Fruit fly (Drosophila melanogaster) whole organism, prepupa: ENCODE results near the gene CG9967.

Experiments
- Blimp-1 ChIP-seq: fragments of 200-800 bp; sonication (Bioruptor generic); optimal IDR thresholded peaks from 3 replicates; lab custom pipeline; 2017; ENCODE audit warnings: missing biosample characterization, missing genetic modification characterization, mild to moderate bottlenecking, moderate library complexity, missing genetic modification reagents
- CG10631 ChIP-seq: fragments of 200-800 bp; sonication (Bioruptor generic); optimal IDR thresholded peaks from 2 replicates; lab custom pipeline; 2016; ENCODE audit warnings: missing biosample characterization, missing genetic modification characterization
- CG10669 ChIP-seq: fragments of 200-800 bp; sonication (Bioruptor generic); optimal IDR thresholded peaks from 3 replicates; lab custom pipeline; 2018; ENCODE audit warnings: missing biosample characterization, mild to moderate bottlenecking, missing genetic modification characterization, moderate library complexity
- CG11294 ChIP-seq: fragments of 200-800 bp; sonication (Bioruptor generic); IDR thresholded peaks from 2 replicates; pipeline ENCODE4 v1.3.6; 2022; ENCODE audit warnings: missing biosample characterization, missing genetic modification characterization
- CG11902 ChIP-seq: fragments of 200-800 bp; sonication (Bioruptor generic); optimal IDR thresholded peaks from 3 replicates; lab custom pipeline; 2016; ENCODE audit warnings: missing biosample characterization, missing genetic modification characterization
- CG15336 ChIP-seq: fragments of 200-800 bp; sonication (Bioruptor generic); IDR thresholded peaks from 2 replicates; pipeline ENCODE4 v1.3.6; 2022; ENCODE audit warnings: missing biosample characterization, missing genetic modification characterization
- CG1621 ChIP-seq: fragments of 200-800 bp; sonication (Bioruptor generic); optimal IDR thresholded peaks from 3 replicates; lab custom pipeline; 2018; ENCODE audit warnings: missing biosample characterization, mild to moderate bottlenecking, missing genetic modification characterization
- CG16779 ChIP-seq: fragments of 200-800 bp; sonication (Bioruptor generic); optimal IDR thresholded peaks from 3 replicates; lab custom pipeline; 2017; ENCODE audit warnings: missing biosample characterization, mild to moderate bottlenecking, missing genetic modification characterization
- CG3032 ChIP-seq: fragments of 200-800 bp; optimal IDR thresholded peaks from 2 replicates; lab custom pipeline; 2019; ENCODE audit warnings: missing biosample characterization, mild to moderate bottlenecking, missing genetic modification characterization, moderate library complexity
- CG31627 ChIP-seq: fragments of 200-800 bp; sonication (Bioruptor generic); optimal IDR thresholded peaks from 3 replicates; lab custom pipeline; 2016; ENCODE audit warnings: missing biosample characterization, missing genetic modification characterization
- CG32006 ChIP-seq: fragments of 200-800 bp; sonication (Bioruptor generic); optimal IDR thresholded peaks from 3 replicates; lab custom pipeline; 2017; ENCODE audit warnings: missing biosample characterization, mild to moderate bottlenecking, missing genetic modification characterization
- CG4318 ChIP-seq: fragments of 200-800 bp; sonication (Bioruptor generic); optimal IDR thresholded peaks from 3 replicates; lab custom pipeline; 2017; ENCODE audit warnings: missing biosample characterization, mild to moderate bottlenecking, missing genetic modification characterization
- CG6163 ChIP-seq: fragments of 200-800 bp; sonication (Bioruptor generic); IDR thresholded peaks from 3 replicates; pipeline ENCODE4 v1.3.6; 2022; ENCODE audit warnings: missing biosample characterization, missing genetic modification characterization
- CG6808 ChIP-seq: fragments of 200-800 bp; sonication (Bioruptor generic); optimal IDR thresholded peaks from 3 replicates; lab custom pipeline; 2017; ENCODE audit warnings: missing biosample characterization, missing genetic modification characterization, mild to moderate bottlenecking, moderate library complexity, missing genetic modification reagents
- CG6854 ChIP-seq: fragments of 200-800 bp; sonication (Bioruptor generic); optimal IDR thresholded peaks from 2 replicates; lab custom pipeline; 2017; ENCODE audit warnings: missing biosample characterization, mild to moderate bottlenecking, missing genetic modification characterization
- CG7368 ChIP-seq: fragments of 200-800 bp; sonication (Bioruptor generic); optimal IDR thresholded peaks from 3 replicates; lab custom pipeline; 2016; ENCODE audit warnings: missing biosample characterization, missing genetic modification characterization
- CG8119 ChIP-seq: fragments of 200-800 bp; sonication (Bioruptor generic); IDR thresholded peaks from 3 replicates; pipeline ENCODE4 v1.3.6; 2022; ENCODE audit warnings: missing biosample characterization, missing genetic modification characterization
- CG8319 ChIP-seq: fragments of 200-800 bp; sonication (Bioruptor generic); optimal IDR thresholded peaks from 3 replicates; lab custom pipeline; 2016; ENCODE audit warnings: missing biosample characterization, missing genetic modification characterization
- CG9139 ChIP-seq: fragments of 200-800 bp; sonication (Bioruptor generic); optimal IDR thresholded peaks from 3 replicates; lab custom pipeline; 2017; ENCODE audit warnings: missing biosample characterization, mild to moderate bottlenecking, missing genetic modification characterization
- Eip75B ChIP-seq: fragments of 200-800 bp; sonication (Bioruptor generic); optimal IDR thresholded peaks from 3 replicates; lab custom pipeline; 2016; ENCODE audit warnings: missing biosample characterization, missing genetic modification characterization
- Eip78C ChIP-seq: fragments of 200-800 bp; sonication (Bioruptor generic); peaks from one replicate; lab custom pipeline; 2016; ENCODE audit warnings: missing biosample characterization, missing genetic modification characterization
- Eip93F ChIP-seq: fragments of 200-800 bp; sonication (Bioruptor generic); optimal IDR thresholded peaks from 2 replicates; lab custom pipeline; 2016; ENCODE audit warnings: missing biosample characterization, mild to moderate bottlenecking, missing genetic modification characterization
- Ets21C ChIP-seq: fragments of 200-800 bp; sonication (Bioruptor generic); optimal IDR thresholded peaks from 3 replicates; lab custom pipeline; 2016; ENCODE audit warnings: missing biosample characterization, missing genetic modification characterization
- Ets96B ChIP-seq: fragments of 200-800 bp; optimal IDR thresholded peaks from 2 replicates; lab custom pipeline; 2019; ENCODE audit warnings: missing biosample characterization, mild to moderate bottlenecking, missing genetic modification characterization, moderate library complexity
- Gug ChIP-seq: fragments of 200-800 bp; sonication (Bioruptor generic); IDR thresholded peaks from 2 replicates; pipeline ENCODE4 v1.3.6; 2022; ENCODE audit warnings: missing biosample characterization, missing genetic modification characterization
- Hr38 ChIP-seq: sonication (Bioruptor generic); optimal IDR thresholded peaks from 2 replicates; lab custom pipeline; 2016; ENCODE audit warnings: missing biosample characterization, missing genetic modification characterization
- Hr4 ChIP-seq: fragments of 200-800 bp; sonication (Bioruptor generic); optimal IDR thresholded peaks from 3 replicates; lab custom pipeline; 2016; ENCODE audit warnings: missing biosample characterization, missing genetic modification characterization
- Lpt ChIP-seq: fragments of 200-800 bp; sonication (Bioruptor generic); optimal IDR thresholded peaks from 3 replicates; lab custom pipeline; 2016; ENCODE audit warnings: missing biosample characterization, missing genetic modification characterization
- Met ChIP-seq: fragments of 200-800 bp; sonication (Bioruptor generic); optimal IDR thresholded peaks from 3 replicates; lab custom pipeline; 2016; ENCODE audit warnings: missing biosample characterization, missing genetic modification characterization
- OdsH ChIP-seq: fragments of 200-800 bp; sonication (Bioruptor generic); optimal IDR thresholded peaks from 3 replicates; lab custom pipeline; 2016; ENCODE audit warnings: missing biosample characterization, missing genetic modification characterization
- Smox ChIP-seq: fragments of 200-800 bp; sonication (Bioruptor generic); optimal IDR thresholded peaks from 3 replicates; lab custom pipeline; 2016; ENCODE audit warnings: missing biosample characterization, missing genetic modification characterization
- Sox102F ChIP-seq: fragments of 200-800 bp; sonication (Bioruptor generic); optimal IDR thresholded peaks from 2 replicates; lab custom pipeline; 2016; ENCODE audit warnings: missing biosample characterization, mild to moderate bottlenecking, missing genetic modification characterization
- Sox14 ChIP-seq: fragments of 200-800 bp; sonication (Bioruptor generic); optimal IDR thresholded peaks from 3 replicates; lab custom pipeline; 2016; ENCODE audit warnings: missing biosample characterization, missing genetic modification characterization
- Sox15 ChIP-seq: fragments of 200-800 bp; sonication (Bioruptor generic); optimal IDR thresholded peaks from 3 replicates; lab custom pipeline; 2016; ENCODE audit warnings: missing biosample characterization, missing genetic modification characterization
- acj6 ChIP-seq: fragments of 200-800 bp; sonication (Bioruptor generic); optimal IDR thresholded peaks from 3 replicates; lab custom pipeline; 2016; ENCODE audit warnings: missing biosample characterization, missing genetic modification characterization
- cyc ChIP-seq: fragments of 200-800 bp; sonication (Bioruptor generic); optimal IDR thresholded peaks from 3 replicates; lab custom pipeline; 2016; ENCODE audit warnings: missing biosample characterization, missing genetic modification characterization
- dac ChIP-seq: fragments of 200-800 bp; sonication (Bioruptor generic); optimal IDR thresholded peaks from 2 replicates; lab custom pipeline; 2017; ENCODE audit warnings: missing biosample characterization, mild to moderate bottlenecking, missing genetic modification characterization
- dsx ChIP-seq: fragments of 200-800 bp; optimal IDR thresholded peaks from 3 replicates; lab custom pipeline; 2019; ENCODE audit warnings: missing biosample characterization, mild to moderate bottlenecking, missing genetic modification characterization, moderate library complexity; ENCODE audit not compliant: poor library complexity, severe bottlenecking
- eg ChIP-seq: fragments of 200-800 bp; sonication (Bioruptor generic); IDR thresholded peaks from 3 replicates; pipeline ENCODE4 v1.3.6; 2022; ENCODE audit warnings: missing biosample characterization, missing genetic modification characterization
- esn ChIP-seq: fragments of 200-800 bp; sonication (Bioruptor generic); optimal IDR thresholded peaks from 2 replicates; lab custom pipeline; 2016; ENCODE audit warnings: missing biosample characterization, mild to moderate bottlenecking, missing genetic modification characterization, moderate library complexity
- fd59A ChIP-seq: fragments of 200-800 bp; sonication (Bioruptor generic); optimal IDR thresholded peaks from 2 replicates; lab custom pipeline; 2017; ENCODE audit warnings: missing biosample characterization, mild to moderate bottlenecking, missing genetic modification characterization, missing genetic modification reagents
- fkh ChIP-seq: fragments of 200-800 bp; sonication (Bioruptor generic); optimal IDR thresholded peaks from 3 replicates; lab custom pipeline; 2017; ENCODE audit warnings: missing biosample characterization, mild to moderate bottlenecking, missing genetic modification characterization, moderate library complexity
- pdm3 ChIP-seq: fragments of 200-800 bp; sonication (Bioruptor generic); optimal IDR thresholded peaks from 3 replicates; lab custom pipeline; 2016; ENCODE audit warnings: missing biosample characterization, missing genetic modification characterization
- spab ChIP-seq: fragments of 200-800 bp; sonication (Bioruptor generic); optimal IDR thresholded peaks from 2 replicates; lab custom pipeline; 2017; ENCODE audit warnings: missing biosample characterization, mild to moderate bottlenecking, missing genetic modification characterization, missing genetic modification reagents
- ss ChIP-seq, 2 experiments: fragments of 200-800 bp; sonication (Bioruptor generic); optimal IDR thresholded peaks; 2 replicates in 1 of 2; 3 replicates in 1 of 2; lab custom pipeline; 2017 to 2018; ENCODE audit warnings: mild to moderate bottlenecking in 2 of 2, missing biosample characterization in 2 of 2, missing genetic modification characterization in 2 of 2, moderate library complexity in 1 of 2
- svp ChIP-seq: fragments of 200-800 bp; sonication (Bioruptor generic); peaks from one replicate; lab custom pipeline; 2016; ENCODE audit warnings: missing biosample characterization, missing genetic modification characterization
- vri ChIP-seq: fragments of 200-800 bp; sonication (Bioruptor generic); optimal IDR thresholded peaks from 3 replicates; lab custom pipeline; 2016; ENCODE audit warnings: missing biosample characterization, mild to moderate bottlenecking, missing genetic modification characterization

The CG9967 gene

DNA sequence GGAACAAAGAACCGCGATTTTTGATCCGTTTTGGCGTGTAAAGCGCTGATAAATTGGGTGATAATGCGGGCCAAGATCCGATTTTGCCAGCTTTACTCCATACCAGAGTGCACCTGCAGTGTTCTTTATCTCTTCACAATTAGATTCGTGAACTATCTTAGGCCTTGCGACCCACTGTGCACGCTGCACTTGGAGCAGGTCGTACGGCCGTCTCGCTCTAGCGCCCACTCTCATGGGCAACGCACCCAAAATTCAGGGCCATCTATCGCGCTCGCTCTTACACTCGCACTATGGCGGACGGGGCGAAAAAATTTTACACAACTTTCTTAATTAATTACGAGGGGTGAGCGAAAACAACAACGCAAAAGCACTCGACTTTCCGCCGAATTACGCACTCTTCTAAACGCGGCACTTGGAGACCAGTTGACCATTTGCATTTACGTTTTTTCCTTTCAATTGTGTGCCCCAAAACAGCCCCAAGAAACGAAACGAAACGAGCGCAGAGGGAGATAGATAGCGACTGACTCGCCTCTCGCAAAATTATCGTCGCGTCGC lies 7.1 kb upstream of the CG9967 start:
- TF ChIP-seq Hr38 (GFP tag; lab: Kevin White, UChicago) (no peak), pdm3 (no peak), fkh (no peak), Sox14 (GFP tag; lab: Kevin White, UChicago) (peak; percentile 84), cyc (GFP tag; lab: Kevin White, UChicago) (no peak), CG4318 (GFP tag; lab: Kevin White, UChicago) (no peak), CG8319 (GFP tag; lab: Kevin White, UChicago) (no peak), svp (GFP tag; lab: Kevin White, UChicago) (peak; percentile 85), CG9139 (no peak), CG32006 (no peak), dac (no peak), CG16779 (tag; lab: Kevin White, UChicago) (no peak), spab (no peak), CG31627 (no peak), CG15336 (GFP tag; lab: Robert Waterston, UW) (0 out of 2 replicates have a peak, but pooled peaks have one; percentile 7), Met (GFP tag; lab: Kevin White, UChicago) (no peak), esn (no peak), fd59A (no peak), Eip75B (GFP tag; lab: Kevin White, UChicago) (no peak), Eip93F (GFP tag; lab: Kevin White, UChicago) (no peak), CG6808 (GFP tag; lab: Kevin White, UChicago) (no peak), CG1621 (tag; lab: Kevin White, UChicago) (no peak), CG6163 (GFP tag; lab: Robert Waterston, UW) (peak; percentile 18; the same call in 1 of the 3 replicates), Gug (GFP tag; lab: Robert Waterston, UW) (no peak), Sox102F (GFP tag; lab: Kevin White, UChicago) (no peak), CG11902 (GFP tag; lab: Kevin White, UChicago) (no peak)

DNA sequence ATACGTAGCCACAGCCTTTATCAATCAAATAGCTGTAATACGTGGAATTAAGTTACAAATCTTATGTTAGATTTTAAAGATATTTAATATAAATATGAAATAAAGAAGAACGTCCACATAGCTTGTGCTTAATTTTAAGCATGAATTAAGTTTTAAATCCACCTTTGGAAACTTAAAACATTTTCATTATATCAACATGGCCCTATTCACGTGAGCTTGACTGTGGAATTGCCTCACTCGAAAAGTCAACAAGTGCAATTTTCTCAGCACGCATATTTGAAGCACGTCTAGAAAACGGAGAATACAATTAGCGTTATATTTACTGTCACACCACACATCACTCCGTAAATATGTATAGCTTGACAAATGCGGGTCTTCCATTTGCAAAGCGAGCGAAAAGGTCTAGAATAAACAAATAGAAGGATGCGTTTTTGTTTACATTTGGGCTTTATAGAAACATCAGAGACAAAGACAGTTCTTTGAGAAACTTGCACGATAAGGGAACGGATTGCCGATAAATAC lies 6.5 kb upstream of the CG9967 start:
- TF ChIP-seq svp (GFP tag; lab: Kevin White, UChicago) (peak; percentile 97), CG4318 (GFP tag; lab: Kevin White, UChicago) (peak; percentile 91), Eip93F (GFP tag; lab: Kevin White, UChicago) (peak; percentile 93), OdsH (GFP tag; lab: Kevin White, UChicago) (peak; percentile 95), fkh (peak; percentile 96), CG6854 (GFP tag; lab: Kevin White, UChicago) (peak; percentile 93), CG8119 (GFP tag; lab: Robert Waterston, UW) (peak; percentile 95), CG1621 (tag; lab: Kevin White, UChicago) (peak; percentile 93), Sox14 (GFP tag; lab: Kevin White, UChicago) (peak; percentile 67), Lpt (GFP tag; lab: Kevin White, UChicago) (peak; percentile 93), ss (GFP tag; optimal IDR thresholded peaks at IDR 0.05; lab: Kevin White, UChicago) (peak; percentile 95 to 97), Ets96B (tag; lab: Kevin White, UChicago) (peak; percentile 97), Ets21C (GFP tag; lab: Kevin White, UChicago) (peak; percentile 64), CG11294 (GFP tag; lab: Robert Waterston, UW) (peak; percentile 92), CG10669 (peak; percentile 96), dsx (peak; percentile 97), CG9139 (peak; percentile 97), dac (peak; percentile 52), eg (GFP tag; lab: Robert Waterston, UW) (peak; percentile 98), Blimp-1 (GFP tag; lab: Kevin White, UChicago) (peak; percentile 86), cyc (GFP tag; lab: Kevin White, UChicago) (peak; percentile 89), Eip75B (GFP tag; lab: Kevin White, UChicago) (peak; percentile 96), spab (peak; percentile 93), CG32006 (peak; percentile 96), CG10631 (GFP tag; lab: Kevin White, UChicago) (peak; percentile 90), Smox (GFP tag; lab: Kevin White, UChicago) (peak; percentile 95), CG7368 (peak; percentile 90), Sox15 (GFP tag; lab: Kevin White, UChicago) (peak; percentile 85), Eip78C (GFP tag; lab: Kevin White, UChicago) (peak; percentile 99), CG11902 (GFP tag; lab: Kevin White, UChicago) (peak; percentile 82), acj6 (peak; percentile 96), Hr38 (GFP tag; lab: Kevin White, UChicago) (no peak), vri (GFP tag; lab: Kevin White, UChicago) (peak; percentile 88), CG8319 (GFP tag; lab: Kevin White, UChicago) (peak; percentile 81), CG3032 (tag; lab: Kevin White, UChicago) (peak; percentile 97), Hr4 (GFP tag; lab: Kevin White, UChicago) (peak; percentile 94), CG15336 (GFP tag; lab: Robert Waterston, UW) (peak; percentile 98), esn (peak; percentile 93)
